Fruit fly (Drosophila melanogaster) whole organism, embryonic: ENCODE data around the gene DppIII.

Experiments used
- BEAF-32 ChIP-seq: fragments of 200-800 bp; sonication (Bioruptor generic); optimal IDR thresholded peaks from 3 replicates; lab custom pipeline; 2017; ENCODE audit warnings: missing biosample characterization, missing genetic modification characterization, mild to moderate bottlenecking, moderate library complexity, missing genetic modification reagents
- CG11085 ChIP-seq: fragments of 200-800 bp; sonication (Bioruptor generic); IDR thresholded peaks from 2 replicates; pipeline ENCODE4 v1.3.6; 2022; ENCODE audit warnings: missing biosample characterization, missing genetic modification characterization
- CG12219 ChIP-seq: fragments of 200-800 bp; sonication (Bioruptor generic); optimal IDR thresholded peaks from 3 replicates; lab custom pipeline; 2018; ENCODE audit warnings: missing biosample characterization, mild to moderate bottlenecking, missing genetic modification characterization
- CG13894 ChIP-seq: fragments of 200-800 bp; sonication (Bioruptor generic); optimal IDR thresholded peaks from 3 replicates; lab custom pipeline; 2018; ENCODE audit warnings: missing biosample characterization, mild to moderate bottlenecking, missing genetic modification characterization, moderate library complexity
- CG14710 ChIP-seq: fragments of 200-800 bp; sonication (Bioruptor generic); optimal IDR thresholded peaks from 3 replicates; lab custom pipeline; 2019; ENCODE audit warnings: missing biosample characterization, mild to moderate bottlenecking, missing genetic modification characterization, moderate library complexity
- CG14965 ChIP-seq: fragments of 200-800 bp; sonication (Bioruptor generic); optimal IDR thresholded peaks from 2 replicates; lab custom pipeline; 2016; ENCODE audit warnings: missing biosample characterization, missing genetic modification characterization, borderline replicate concordance
- CG1529 ChIP-seq: fragments of 200-800 bp; sonication (Bioruptor generic); optimal IDR thresholded peaks from 3 replicates; lab custom pipeline; 2018; ENCODE audit warnings: missing biosample characterization, missing genetic modification characterization
- CG16813 ChIP-seq: fragments of 200-800 bp; sonication (Bioruptor generic); IDR thresholded peaks from 3 replicates; pipeline ENCODE4 v1.3.6; 2022; ENCODE audit warnings: missing biosample characterization, missing genetic modification characterization; ENCODE audit not compliant: partially characterized antibody
- CG17361 ChIP-seq: fragments of 200-800 bp; sonication (Bioruptor generic); IDR thresholded peaks from 3 replicates; pipeline ENCODE4 v1.3.6; 2022; ENCODE audit warnings: missing biosample characterization, missing genetic modification characterization
- CG18011 ChIP-seq: fragments of 200-800 bp; sonication (Bioruptor generic); optimal IDR thresholded peaks from 2 replicates; lab custom pipeline; 2017; ENCODE audit warnings: missing biosample characterization, missing genetic modification characterization, mild to moderate bottlenecking, moderate library complexity, missing genotype
- CG2712 ChIP-seq: fragments of 200-800 bp; optimal IDR thresholded peaks from 3 replicates; lab custom pipeline; 2019; ENCODE audit warnings: missing biosample characterization, mild to moderate bottlenecking, missing genetic modification characterization, moderate library complexity
- CG34224 ChIP-seq: fragments of 200-800 bp; sonication (Bioruptor generic); IDR thresholded peaks from 3 replicates; pipeline ENCODE4 v1.3.6; 2022; ENCODE audit warnings: missing biosample characterization, missing genetic modification characterization; ENCODE audit not compliant: partially characterized antibody
- CG3838 ChIP-seq: fragments of 200-800 bp; sonication (Bioruptor generic); optimal IDR thresholded peaks from 3 replicates; lab custom pipeline; 2016; ENCODE audit warnings: missing biosample characterization, missing genetic modification characterization
- CG4854 ChIP-seq: fragments of 200-800 bp; sonication (Bioruptor generic); optimal IDR thresholded peaks from 2 replicates; lab custom pipeline; 2016; ENCODE audit warnings: missing biosample characterization, missing genetic modification characterization, inconsistent platforms
- CG7556 ChIP-seq: fragments of 200-800 bp; sonication (Bioruptor generic); optimal IDR thresholded peaks from 2 replicates; lab custom pipeline; 2017; ENCODE audit warnings: missing biosample characterization, mild to moderate bottlenecking, missing genetic modification characterization
- CG8290 ChIP-seq, 3 experiments: fragments of 200-800 bp; sonication (Bioruptor generic); optimal IDR thresholded peaks; 2 replicates each; lab custom pipeline; 2016 to 2019; ENCODE audit warnings: missing biosample characterization in 3 of 3, missing genetic modification characterization in 3 of 3, mild to moderate bottlenecking in 2 of 3, moderate library complexity in 1 of 3
- CG9215 ChIP-seq: fragments of 200-800 bp; sonication (Bioruptor generic); IDR thresholded peaks from 2 replicates; pipeline ENCODE4 v1.3.6; 2022; ENCODE audit warnings: missing biosample characterization, missing genetic modification characterization
- CG9932 ChIP-seq: fragments of 200-800 bp; sonication (Bioruptor generic); IDR thresholded peaks from 2 replicates; pipeline ENCODE4 v1.3.6; 2022; ENCODE audit warnings: missing biosample characterization, missing genetic modification characterization
- Dll ChIP-seq: fragments of 200-800 bp; sonication (Bioruptor generic); IDR thresholded peaks from 4 replicates; pipeline ENCODE4 v1.3.6; 2022; ENCODE audit warnings: missing biosample characterization, missing genetic modification characterization; ENCODE audit not compliant: partially characterized antibody
- Doc3 ChIP-seq: fragments of 200-800 bp; sonication (Bioruptor generic); IDR thresholded peaks from 3 replicates; pipeline ENCODE4 v1.3.6; 2022; ENCODE audit warnings: missing biosample characterization, missing genetic modification characterization; ENCODE audit not compliant: partially characterized antibody
- Dp ChIP-seq: fragments of 200-800 bp; sonication (Bioruptor generic); optimal IDR thresholded peaks from 2 replicates; lab custom pipeline; 2018; ENCODE audit warnings: missing biosample characterization, mild to moderate bottlenecking, missing genetic modification characterization, moderate library complexity
- Fer3 ChIP-seq: fragments of 200-800 bp; sonication (Bioruptor generic); optimal IDR thresholded peaks from 2 replicates; lab custom pipeline; 2018; ENCODE audit warnings: missing biosample characterization, mild to moderate bottlenecking, missing genetic modification characterization, moderate library complexity
- HLH4C ChIP-seq: fragments of 200-800 bp; sonication (Bioruptor generic); IDR thresholded peaks from 3 replicates; pipeline ENCODE4 v1.3.6; 2022; ENCODE audit warnings: missing biosample characterization, missing genetic modification characterization; ENCODE audit not compliant: partially characterized antibody
- Hr39 ChIP-seq: fragments of >200 bp; optimal IDR thresholded peaks from 2 replicates; lab custom pipeline; 2017
- Hsf ChIP-seq: fragments of 200-800 bp; sonication (Bioruptor generic); optimal IDR thresholded peaks from 3 replicates; lab custom pipeline; 2016; ENCODE audit warnings: missing biosample characterization, missing genetic modification characterization
- MESR4 ChIP-seq: fragments of 200-800 bp; sonication (Bioruptor generic); optimal IDR thresholded peaks from 2 replicates; lab custom pipeline; 2018; ENCODE audit warnings: missing biosample characterization, mild to moderate bottlenecking, missing genetic modification characterization, moderate library complexity
- NC2α ChIP-seq: fragments of 200-800 bp; sonication (Bioruptor generic); optimal IDR thresholded peaks from 2 replicates; lab custom pipeline; 2016; ENCODE audit warnings: missing biosample characterization, missing genetic modification characterization
- Nf-YC ChIP-seq: fragments of 200-800 bp; optimal IDR thresholded peaks from 3 replicates; lab custom pipeline; 2019; ENCODE audit warnings: missing biosample characterization, mild to moderate bottlenecking, missing genetic modification characterization, moderate library complexity
- Usf ChIP-seq: fragments of 200-800 bp; sonication (Bioruptor generic); optimal IDR thresholded peaks from 2 replicates; lab custom pipeline; 2017; ENCODE audit warnings: missing genotype, missing biosample characterization, missing genetic modification characterization
- Xrp1 ChIP-seq: fragments of 200-800 bp; sonication (Bioruptor generic); IDR thresholded peaks from 2 replicates; pipeline ENCODE4 v1.3.6; 2022; ENCODE audit warnings: missing biosample characterization, missing genetic modification characterization
- ase ChIP-seq: fragments of 200-800 bp; sonication (Bioruptor generic); IDR thresholded peaks from 3 replicates; pipeline ENCODE4 v1.3.6; 2022; ENCODE audit warnings: missing biosample characterization, missing genetic modification characterization
- chinmo ChIP-seq: fragments of 200-800 bp; sonication (Bioruptor generic); IDR thresholded peaks from 4 replicates; pipeline ENCODE4 v1.3.6; 2022; ENCODE audit warnings: missing biosample characterization, missing genetic modification characterization; ENCODE audit not compliant: partially characterized antibody
- croc ChIP-seq: fragments of 200-800 bp; sonication (Bioruptor generic); conservative IDR thresholded peaks from 3 replicates; pipeline ENCODE4 v1.3.6; 2022; ENCODE audit warnings: missing biosample characterization, missing genetic modification characterization
- dati ChIP-seq: fragments of 200-800 bp; sonication (Bioruptor generic); IDR thresholded peaks from 2 replicates; pipeline ENCODE4 v1.3.6; 2022; ENCODE audit warnings: missing biosample characterization, missing genetic modification characterization
- exex ChIP-seq: fragments of 200-800 bp; sonication (Bioruptor generic); optimal IDR thresholded peaks from 4 replicates; lab custom pipeline; 2018; ENCODE audit warnings: missing biosample characterization, mild to moderate bottlenecking, missing genetic modification characterization, moderate library complexity
- hbn ChIP-seq: fragments of 200-800 bp; sonication (Bioruptor generic); IDR thresholded peaks from 2 replicates; pipeline ENCODE4 v1.3.6; 2022; ENCODE audit warnings: missing biosample characterization, missing genetic modification characterization; ENCODE audit not compliant: partially characterized antibody
- ken ChIP-seq: fragments of 200-800 bp; sonication (Bioruptor generic); IDR thresholded peaks from 3 replicates; pipeline ENCODE4 v1.3.6; 2022; ENCODE audit warnings: missing biosample characterization, missing genetic modification characterization
- kni ChIP-seq: fragments of 200-800 bp; sonication (Bioruptor generic); optimal IDR thresholded peaks from 3 replicates; lab custom pipeline; 2017; ENCODE audit warnings: mild to moderate bottlenecking, missing biosample characterization, missing genetic modification reagents, missing genetic modification characterization
- nom ChIP-seq: fragments of 200-800 bp; sonication (Bioruptor generic); optimal IDR thresholded peaks from 2 replicates; lab custom pipeline; 2017; ENCODE audit warnings: missing biosample characterization, missing genetic modification characterization, mild to moderate bottlenecking, moderate library complexity, missing genetic modification reagents
- oc ChIP-seq: fragments of 200-800 bp; sonication (Bioruptor generic); optimal IDR thresholded peaks from 2 replicates; lab custom pipeline; 2018; ENCODE audit warnings: missing biosample characterization, mild to moderate bottlenecking, missing genetic modification characterization, moderate library complexity
- odd ChIP-seq: fragments of 200-800 bp; sonication (Bioruptor generic); optimal IDR thresholded peaks from 2 replicates; lab custom pipeline; 2017; ENCODE audit warnings: missing biosample characterization, mild to moderate bottlenecking, missing genetic modification characterization
- p53 ChIP-seq: fragments of 200-800 bp; sonication (Bioruptor generic); optimal IDR thresholded peaks from 2 replicates; lab custom pipeline; 2016; ENCODE audit warnings: missing biosample characterization, missing genetic modification characterization
- sc ChIP-seq, 3 experiments: fragments of >200 bp in 2 of 3; fragments of 200-800 bp in 1 of 3; sonication (Bioruptor generic) in 1 of 3; optimal IDR thresholded peaks; 2 replicates in 2 of 3; 3 replicates in 1 of 3; lab custom pipeline; 2017; ENCODE audit warnings: mild to moderate bottlenecking in 1 of 3, missing biosample characterization in 1 of 3, missing genetic modification characterization in 1 of 3, missing genetic modification reagents in 1 of 3
- sens ChIP-seq: fragments of 200-800 bp; sonication (Bioruptor generic); peaks from one replicate; lab custom pipeline; 2016; ENCODE audit warnings: missing biosample characterization, missing genetic modification characterization
- sqz ChIP-seq: fragments of 200-800 bp; sonication (Bioruptor generic); optimal IDR thresholded peaks from 3 replicates; lab custom pipeline; 2018; ENCODE audit warnings: missing biosample characterization, mild to moderate bottlenecking, missing genetic modification characterization
- tap ChIP-seq: fragments of 200-800 bp; optimal IDR thresholded peaks from 3 replicates; lab custom pipeline; 2019; ENCODE audit warnings: missing biosample characterization, mild to moderate bottlenecking, missing genetic modification characterization, moderate library complexity
- trh ChIP-seq: fragments of 200-800 bp; sonication (Bioruptor generic); optimal IDR thresholded peaks from 2 replicates; lab custom pipeline; 2016; ENCODE audit warnings: missing biosample characterization, missing genetic modification characterization
- tup ChIP-seq: fragments of 200-800 bp; sonication (Bioruptor generic); optimal IDR thresholded peaks from 2 replicates; lab custom pipeline; 2016; ENCODE audit warnings: missing biosample characterization, mild to moderate bottlenecking, missing genetic modification characterization, moderate library complexity

DppIII gene

DNA sequence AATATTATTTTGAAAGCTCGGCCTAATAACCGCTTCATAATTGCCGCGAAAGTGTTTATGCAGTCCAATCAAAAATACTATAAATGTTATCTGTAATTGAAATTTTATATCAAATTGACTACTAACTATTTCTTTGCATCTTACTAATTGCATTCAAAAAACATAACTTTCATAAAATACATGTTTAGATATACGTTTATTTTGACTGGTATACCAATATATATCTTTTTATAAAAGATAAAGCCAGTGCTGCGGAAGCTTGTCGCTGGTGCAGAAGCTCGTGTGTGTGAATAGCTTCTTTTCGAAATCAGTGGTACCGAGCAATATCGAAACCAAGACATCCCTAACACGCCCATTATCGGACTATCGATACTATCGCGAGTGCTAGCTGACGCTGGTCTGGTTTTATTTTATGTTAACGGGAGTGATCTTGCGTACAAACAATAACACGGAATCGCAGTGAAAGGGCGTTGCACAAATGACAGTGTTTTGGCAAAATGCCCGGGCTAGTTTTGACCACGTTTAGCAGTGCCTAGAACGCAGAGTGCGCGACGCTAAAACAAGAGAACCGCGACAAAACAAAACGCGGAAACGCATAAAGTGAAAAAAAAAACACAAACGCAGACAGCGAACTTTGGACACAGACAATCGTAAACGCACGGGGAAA is 5.4 kb downstream of the DppIII start, which contains the start of gene Atg13 (continued):
- TF ChIP-seq CG14965 (GFP tag; lab: Kevin White, UChicago) (no peak), CG7556 (GFP tag; lab: Kevin White, UChicago) (no peak), trh (GFP tag; lab: Kevin White, UChicago) (no peak), sqz (GFP tag; lab: Kevin White, UChicago) (peak; percentile 49), Hsf (GFP tag; lab: Kevin White, UChicago) (peak; percentile 31), odd (GFP tag; lab: Kevin White, UChicago) (no peak), Xrp1 (GFP tag; lab: Robert Waterston, UW) (no peak), p53 (GFP tag; lab: Kevin White, UChicago) (no peak), Usf (GFP tag; lab: Kevin White, UChicago) (peak; percentile 43), Dp (GFP tag; lab: Kevin White, UChicago) (peak; percentile 51), CG3838 (GFP tag; lab: Kevin White, UChicago) (no peak), sc (optimal IDR thresholded peaks at IDR 0.05; lab: Kevin White, UChicago) (no peak), sc (GFP tag; optimal IDR thresholded peaks at IDR 0.05; lab: Kevin White, UChicago) (no peak), oc (tag; lab: Kevin White, UChicago) (no peak), kni (GFP tag; lab: Kevin White, UChicago) (no peak), croc (GFP tag; lab: Robert Waterston, UW) (no peak), CG16813 (GFP tag; lab: Robert Waterston, UW) (peak; percentile 83), Fer3 (tag; lab: Kevin White, UChicago) (no peak), HLH4C (GFP tag; lab: Robert Waterston, UW) (peak; percentile 69), tup (GFP tag; lab: Kevin White, UChicago) (no peak), CG17361 (GFP tag; lab: Robert Waterston, UW) (peak; percentile 79), sens (GFP tag; lab: Kevin White, UChicago) (peak; percentile 61), nom (peak; percentile 98), BEAF-32 (GFP tag; lab: Kevin White, UChicago) (peak; percentile 92), CG12219 (GFP tag; lab: Kevin White, UChicago) (no peak), CG1529 (GFP tag; lab: Kevin White, UChicago) (no peak), CG4854 (GFP tag; lab: Kevin White, UChicago) (no peak), ase (no peak), CG14710 (tag; lab: Kevin White, UChicago) (peak; percentile 81), Dll (GFP tag; lab: Robert Waterston, UW) (peak; percentile 69), ken (no peak), tap (tag; lab: Kevin White, UChicago) (no peak), chinmo (GFP tag; lab: Robert Waterston, UW) (peak; percentile 73; the same call in 2 of the 4 replicates), CG13894 (tag; lab: Kevin White, UChicago) (no peak), Hr39 (no peak), CG9932 (GFP tag; lab: Robert Waterston, UW) (peak; percentile 18; the same call in 1 of the 2 replicates), CG2712 (tag; lab: Kevin White, UChicago) (peak; percentile 45), Nf-YC (tag; lab: Kevin White, UChicago) (peak; percentile 62), CG34224 (GFP tag; lab: Robert Waterston, UW) (peak; percentile 68), dati (GFP tag; lab: Robert Waterston, UW) (no peak), CG18011 (no peak), Doc3 (peak; percentile 42; the same call in 1 of the 3 replicates), MESR4 (GFP tag; lab: Kevin White, UChicago) (peak; percentile 80), CG9215 (GFP tag; lab: Robert Waterston, UW) (no peak), hbn (GFP tag; lab: Robert Waterston, UW) (peak; percentile 43; the same call in 1 of the 2 replicates), CG11085 (GFP tag; lab: Robert Waterston, UW) (no peak), NC2α (GFP tag; lab: Kevin White, UChicago) (no peak), exex (no peak), CG8290 (GFP tag; optimal IDR thresholded peaks at IDR 0.05; lab: Kevin White, UChicago) (peak; percentile 40), CG8290 (tag; optimal IDR thresholded peaks at IDR 0.05; lab: Kevin White, UChicago) (peak in 1 of 2 experiments; percentile 23)
